Worm (Caenorhabditis elegans): ENCODE data around the gene nhr-150.

nhr-150 gene

ce11 chrV:15465032-15465727, 16.1 kb downstream of the nhr-150 start, which contains the start of gene pqn-71 (continued):
- TF ChIP-seq daf-19 (GFP tag; conservative IDR thresholded peaks at IDR 0.05) (peak; percentile 82; the same call in 1 of the 2 replicates), mdl-1 (tag; optimal IDR thresholded peaks at IDR 0.05) (peak; percentile 46 to 77), ceh-32 (tag; optimal IDR thresholded peaks at IDR 0.05; ENCODE audit: poor library complexity) (peak; percentile 74), nhr-77 (tag; optimal IDR thresholded peaks at IDR 0.05) (no peak), dmd-9 (GFP tag; IDR thresholded peaks at IDR 0.05) (peak; percentile 95), duxl-1 (tag; optimal IDR thresholded peaks at IDR 0.05; ENCODE audit: poor library complexity) (peak; percentile 92), lin-39 (tag; optimal IDR thresholded peaks at IDR 0.05) (no peak), hif-1 (tag; optimal IDR thresholded peaks at IDR 0.05) (peak; percentile 47 to 74), T26A8.4 (GFP tag; IDR thresholded peaks at IDR 0.05) (peak; percentile 95), rbr-2 (tag; optimal IDR thresholded peaks at IDR 0.05) (peak; percentile 95), ceh-62 (tag; optimal IDR thresholded peaks at IDR 0.05) (no peak), zag-1 (tag; optimal IDR thresholded peaks at IDR 0.05) (no peak), snpc-4 (tag; optimal IDR thresholded peaks at IDR 0.05) (peak; percentile 27), pqm-1 (tag; optimal IDR thresholded peaks at IDR 0.05) (no peak), mes-2 (tag; optimal IDR thresholded peaks at IDR 0.05; ENCODE audit: poor library complexity, severe bottlenecking) (peak; percentile 85), ceh-20 (GFP tag; IDR thresholded peaks at IDR 0.05) (peak; percentile 89), spr-3 (GFP tag; optimal IDR thresholded peaks at IDR 0.05) (peak; percentile 91), egl-43 (GFP tag; IDR thresholded peaks at IDR 0.05) (peak; percentile 97), dve-1 (tag; optimal IDR thresholded peaks at IDR 0.05; ENCODE audit: insufficient read depth) (peak; percentile 99), daf-16 (GFP tag; optimal IDR thresholded peaks at IDR 0.05) (peak; percentile 91 to 96), daf-16 (tag; optimal IDR thresholded peaks at IDR 0.05) (peak; percentile 84), F37D6.2 (tag; optimal IDR thresholded peaks at IDR 0.05) (peak; percentile 83), ztf-7 (tag; optimal IDR thresholded peaks at IDR 0.05) (no peak), nhr-102 (tag; optimal IDR thresholded peaks at IDR 0.05) (no peak), fkh-10 (GFP tag; optimal IDR thresholded peaks at IDR 0.05) (peak; percentile 52), attf-4 (tag; optimal IDR thresholded peaks at IDR 0.05) (peak; percentile 26), Y105C5A.15 (GFP tag; IDR thresholded peaks at IDR 0.05) (peak; percentile 97), madf-5 (GFP tag; IDR thresholded peaks at IDR 0.05) (peak; percentile 94 to 95), dpl-1 (GFP tag; optimal IDR thresholded peaks at IDR 0.05) (peak; percentile 66), lin-15B (tag; optimal IDR thresholded peaks at IDR 0.05) (no peak), nhr-48 (tag; optimal IDR thresholded peaks at IDR 0.05) (peak; percentile 91), Y5F2A.4 (GFP tag; optimal IDR thresholded peaks at IDR 0.05) (peak; percentile 81), tra-1 (GFP tag; IDR thresholded peaks at IDR 0.05) (peak; percentile 97), lin-13 (GFP tag; optimal IDR thresholded peaks at IDR 0.05) (peak; percentile 93), nhr-76 (tag; optimal IDR thresholded peaks at IDR 0.05) (peak; percentile 12), tag-97 (GFP tag; IDR thresholded peaks at IDR 0.05) (0 out of 2 replicates have a peak, but pooled peaks have one; percentile 41)

ce11 chrV:15464402-15464801, 16.9 kb downstream of the nhr-150 start, which contains the start of gene rocf-1:
Gene rocf-1, minus strand, starts transcription at chrV:15464502.
- 0 out of 2 replicates have a peak, but pooled peaks have one; percentile 31 for TF ChIP-seq dmd-8 (GFP tag; IDR thresholded peaks at IDR 0.05)
- TF ChIP-seq lin-38 (GFP tag; IDR thresholded peaks at IDR 0.05), result no peak

- TF ChIP-seq lin-29 (GFP tag; IDR thresholded peaks at IDR 0.05) (no peak), spr-1 (tag; optimal IDR thresholded peaks at IDR 0.05) (no peak), jun-1 (tag; optimal IDR thresholded peaks at IDR 0.05) (no peak), nhr-6 (tag; optimal IDR thresholded peaks at IDR 0.05) (no peak), aha-1 (tag) (peak; percentile 83), ztf-11 (tag; optimal IDR thresholded peaks at IDR 0.05) (no peak), ztf-7 (tag; optimal IDR thresholded peaks at IDR 0.05) (no peak)
Measured at ce11 chrV:15459088-15459487, 22.2 kb downstream of the nhr-150 start, which contains the start of gene str-71. Gene str-71, minus strand, starts transcription at chrV:15459188.

Measured in whole organism, L4 larva.